Fruit fly (Drosophila melanogaster): ENCODE measurements around the gene kuz.

The kuz gene

dm6 chr2L:13547738-13548726 lies 1.9 kb upstream of the kuz start (continued):
- TF ChIP-seq D (optimal IDR thresholded peaks at IDR 0.05) (no peak), D (GFP tag; optimal IDR thresholded peaks at IDR 0.05) (peak; percentile 46), CG2875 (GFP tag; optimal IDR thresholded peaks at IDR 0.05) (peak; percentile 11), CG10147 (GFP tag; optimal IDR thresholded peaks at IDR 0.05) (peak; percentile 73), sob (GFP tag; IDR thresholded peaks at IDR 0.05) (peak; percentile 59), CG16779 (GFP tag; IDR thresholded peaks at IDR 0.05) (no peak), en (GFP tag; optimal IDR thresholded peaks at IDR 0.05) (no peak), odd (GFP tag; optimal IDR thresholded peaks at IDR 0.05) (no peak), CG14441 (GFP tag; IDR thresholded peaks at IDR 0.05) (no peak), CG7928 (GFP tag; optimal IDR thresholded peaks at IDR 0.05) (no peak), Sox100B (GFP tag; optimal IDR thresholded peaks at IDR 0.05) (peak; percentile 46), Xbp1 (GFP tag; optimal IDR thresholded peaks at IDR 0.05) (peak; percentile 50), HLH4C (GFP tag; IDR thresholded peaks at IDR 0.05; ENCODE audit: partially characterized antibody) (no peak), Atf-2 (GFP tag; optimal IDR thresholded peaks at IDR 0.05) (peak; percentile 39), Mrtf (GFP tag; IDR thresholded peaks at IDR 0.05) (no peak), CG17328 (GFP tag; IDR thresholded peaks at IDR 0.05) (no peak), CG7357 (GFP tag; IDR thresholded peaks at IDR 0.05) (no peak), CG16863 (GFP tag; optimal IDR thresholded peaks at IDR 0.05) (peak; percentile 38), CG8359 (GFP tag; optimal IDR thresholded peaks at IDR 0.05; ENCODE audit: borderline replicate concordance) (no peak), dimm (GFP tag; IDR thresholded peaks at IDR 0.05) (no peak), cg (GFP tag; optimal IDR thresholded peaks at IDR 0.05) (peak; percentile 45), CG2116 (GFP tag; optimal IDR thresholded peaks at IDR 0.05) (peak; percentile 12), CG8765 (GFP tag; IDR thresholded peaks at IDR 0.05) (no peak), CG3847 (GFP tag; IDR thresholded peaks at IDR 0.05) (no peak), dati (GFP tag; IDR thresholded peaks at IDR 0.05) (no peak), CG1832 (GFP tag; optimal IDR thresholded peaks at IDR 0.05) (peak; percentile 51), chinmo (GFP tag; IDR thresholded peaks at IDR 0.05; ENCODE audit: partially characterized antibody) (peak; percentile 59; the same call in 1 of the 4 replicates), CG9215 (GFP tag; IDR thresholded peaks at IDR 0.05) (peak; percentile 55), CG10274 (GFP tag; optimal IDR thresholded peaks at IDR 0.05) (no peak), CG10209 (GFP tag; optimal IDR thresholded peaks at IDR 0.05) (peak; percentile 67), pzg (GFP tag; optimal IDR thresholded peaks at IDR 0.05) (no peak), HLH54F (GFP tag; optimal IDR thresholded peaks at IDR 0.05) (peak; percentile 41), mld (GFP tag; IDR thresholded peaks at IDR 0.05; ENCODE audit: partially characterized antibody) (no peak), org-1 (GFP tag; optimal IDR thresholded peaks at IDR 0.05) (peak; percentile 58), zen (tag; optimal IDR thresholded peaks at IDR 0.05) (peak; percentile 61), CG2202 (tag; optimal IDR thresholded peaks at IDR 0.05) (no peak), NC2α (GFP tag; optimal IDR thresholded peaks at IDR 0.05) (no peak), kah (GFP tag; optimal IDR thresholded peaks at IDR 0.05) (no peak), CTCF (GFP tag; optimal IDR thresholded peaks at IDR 0.05) (no peak), br (optimal IDR thresholded peaks at IDR 0.05) (no peak), CG15514 (GFP tag; optimal IDR thresholded peaks at IDR 0.05) (peak; percentile 4), Dad (GFP tag; optimal IDR thresholded peaks at IDR 0.05) (peak; percentile 5), her (GFP tag; optimal IDR thresholded peaks at IDR 0.05) (no peak), CG31441 (GFP tag; IDR thresholded peaks at IDR 0.05) (peak; percentile 44; the same call in 1 of the 2 replicates), salm (tag; optimal IDR thresholded peaks at IDR 0.05) (no peak), otp (GFP tag; IDR thresholded peaks at IDR 0.05) (no peak), Oaz (GFP tag; IDR thresholded peaks at IDR 0.05) (no peak), CG10462 (GFP tag; optimal IDR thresholded peaks at IDR 0.05) (peak; percentile 10), CoRest (tag; optimal IDR thresholded peaks at IDR 0.05) (peak; percentile 53), pros (GFP tag; optimal IDR thresholded peaks at IDR 0.05) (no peak)
